Worm (Caenorhabditis elegans) whole organism, mixed stage, embryonic: ENCODE results near the gene egl-18.

Source experiments
- ceh-83 ChIP-seq: fragments of 200-800 bp; sonication (Bioruptor generic); optimal IDR thresholded peaks from 2 replicates; lab custom pipeline; 2018; ENCODE audit warnings: mild to moderate bottlenecking, missing genetic modification characterization, missing compliant biosample characterization
- elt-3 ChIP-seq: fragments of 150-350 bp; optimal IDR thresholded peaks from 2 replicates; lab custom pipeline; 2014; ENCODE audit warnings: missing biosample characterization, missing genetic modification characterization
- lsy-2 ChIP-seq: fragments of 150-350 bp; optimal IDR thresholded peaks from 2 replicates; lab custom pipeline; 2014; ENCODE audit warnings: missing biosample characterization, missing genetic modification characterization
- mab-5 ChIP-seq: fragments of 150-350 bp; optimal IDR thresholded peaks from 2 replicates; lab custom pipeline; 2014; ENCODE audit warnings: missing biosample characterization, missing genetic modification characterization
- mep-1 ChIP-seq: fragments of 150-350 bp; optimal IDR thresholded peaks from 2 replicates; lab custom pipeline; 2017; ENCODE audit warnings: missing biosample characterization, missing genetic modification reagents, missing genetic modification characterization, inconsistent platforms
- nhr-2 ChIP-seq: fragments of 150-350 bp; optimal IDR thresholded peaks from 2 replicates; lab custom pipeline; 2014; ENCODE audit warnings: missing biosample characterization, missing genetic modification characterization
- nhr-237 ChIP-seq: fragments of 150-350 bp; optimal IDR thresholded peaks from 2 replicates; lab custom pipeline; 2014; ENCODE audit warnings: missing biosample characterization, missing genetic modification characterization
- nhr-28 ChIP-seq: fragments of 150-350 bp; optimal IDR thresholded peaks from 2 replicates; lab custom pipeline; 2014; ENCODE audit warnings: missing biosample characterization, missing genetic modification characterization
- nhr-76 ChIP-seq: sonication (generic microtip); optimal IDR thresholded peaks from 2 replicates; lab custom pipeline; 2017; ENCODE audit warnings: missing biosample characterization, missing genetic modification characterization
- pha-4 ChIP-seq: fragments of 150-350 bp; optimal IDR thresholded peaks from 2 replicates; lab custom pipeline; 2018; ENCODE audit warnings: missing biosample characterization, missing genetic modification reagents, missing genetic modification characterization
- snpc-4 ChIP-seq: fragments of 150-350 bp; optimal IDR thresholded peaks from 2 replicates; lab custom pipeline; 2014; ENCODE audit warnings: missing biosample characterization, missing genetic modification characterization
- unc-62 ChIP-seq: fragments of 150-350 bp; optimal IDR thresholded peaks from 2 replicates; lab custom pipeline; 2014; ENCODE audit warnings: missing biosample characterization, missing genetic modification reagents, missing genetic modification characterization

DNA sequence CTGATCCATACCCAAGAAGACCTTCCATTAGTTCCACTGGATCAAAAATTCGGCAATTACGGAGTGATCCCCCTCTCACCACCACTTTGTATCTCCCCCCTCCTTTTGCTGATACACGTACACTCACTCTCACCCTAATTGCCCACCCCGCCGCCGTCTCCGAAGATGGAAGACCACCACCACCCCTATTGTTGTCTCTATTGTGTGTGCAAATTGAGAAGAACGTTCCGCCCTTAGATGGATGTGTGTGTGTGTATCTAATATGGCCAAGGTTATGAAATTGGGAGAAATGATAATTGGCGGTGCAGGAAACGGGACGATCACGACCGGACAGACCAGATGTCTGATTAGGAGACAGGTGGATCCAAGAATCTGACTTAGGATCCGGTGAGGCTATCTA lies 14.1 kb downstream of the egl-18 start:
- TF ChIP-seq mab-5 (no peak), elt-3 (tag; lab: Kevin White, UChicago) (no peak), snpc-4 (no peak), nhr-28 (tag; lab: Kevin White, UChicago) (no peak), ceh-83 (no peak), nhr-2 (tag; lab: Kevin White, UChicago) (no peak), unc-62 (GFP tag; lab: Kevin White, UChicago) (no peak), lsy-2 (tag; lab: Kevin White, UChicago) (no peak), pha-4 (tag; lab: Kevin White, UChicago) (no peak), nhr-237 (tag; lab: Kevin White, UChicago) (no peak), mep-1 (no peak), nhr-76 (no peak)
